Fruit fly (Drosophila melanogaster) whole organism, pupa: ENCODE measurements around the gene fry.

Experiments used
- CG14655 ChIP-seq: fragments of 200-800 bp; sonication (Bioruptor generic); optimal IDR thresholded peaks from 3 replicates; lab custom pipeline; 2017; ENCODE audit warnings: mild to moderate bottlenecking, missing biosample characterization, missing genetic modification reagents, missing genetic modification characterization
- CG17806 ChIP-seq: fragments of 200-800 bp; sonication (Bioruptor generic); optimal IDR thresholded peaks from 2 replicates; lab custom pipeline; 2018; ENCODE audit warnings: missing biosample characterization, mild to moderate bottlenecking, missing genetic modification characterization, moderate library complexity
- CG8301 ChIP-seq: fragments of 200-800 bp; sonication (Bioruptor generic); optimal IDR thresholded peaks from 2 replicates; lab custom pipeline; 2018; ENCODE audit warnings: missing biosample characterization, mild to moderate bottlenecking, missing genetic modification characterization
- CG9948 ChIP-seq: fragments of 200-800 bp; sonication (Bioruptor generic); optimal IDR thresholded peaks from 2 replicates; lab custom pipeline; 2018; ENCODE audit warnings: missing biosample characterization, mild to moderate bottlenecking, missing genetic modification characterization, moderate library complexity
- Pif1B ChIP-seq: fragments of 200-800 bp; sonication (Bioruptor generic); optimal IDR thresholded peaks from 3 replicates; lab custom pipeline; 2016; ENCODE audit warnings: missing biosample characterization, missing genetic modification characterization
- fd96Ca ChIP-seq: fragments of 200-800 bp; sonication (Bioruptor generic); IDR thresholded peaks from 3 replicates; pipeline ENCODE4 v1.3.6; 2022; ENCODE audit warnings: missing biosample characterization, missing genetic modification characterization
- gl ChIP-seq: fragments of 200-800 bp; sonication (Bioruptor generic); optimal IDR thresholded peaks from 2 replicates; lab custom pipeline; 2018; ENCODE audit warnings: missing biosample characterization, mild to moderate bottlenecking, missing genetic modification characterization

- no peak for TF ChIP-seq fd96Ca (GFP tag; lab: Robert Waterston, UW)
- TF ChIP-seq gl (tag; lab: Kevin White, UChicago) = no peak
- no peak for TF ChIP-seq Pif1B (GFP tag; lab: Kevin White, UChicago)
- TF ChIP-seq CG8301 = no peak
- TF ChIP-seq CG9948 (tag; lab: Kevin White, UChicago) = no peak
- no peak for TF ChIP-seq CG17806 (tag; lab: Kevin White, UChicago)
- no peak for TF ChIP-seq CG14655
Observed at dm6 chr3L:9629093-9629492, 49.8 kb downstream of the fry start, which contains the start of gene Or67b.
